Fruit fly (Drosophila melanogaster): Measurements from ENCODE around the gene nAChRbeta3.

The nAChRbeta3 gene

DNA sequence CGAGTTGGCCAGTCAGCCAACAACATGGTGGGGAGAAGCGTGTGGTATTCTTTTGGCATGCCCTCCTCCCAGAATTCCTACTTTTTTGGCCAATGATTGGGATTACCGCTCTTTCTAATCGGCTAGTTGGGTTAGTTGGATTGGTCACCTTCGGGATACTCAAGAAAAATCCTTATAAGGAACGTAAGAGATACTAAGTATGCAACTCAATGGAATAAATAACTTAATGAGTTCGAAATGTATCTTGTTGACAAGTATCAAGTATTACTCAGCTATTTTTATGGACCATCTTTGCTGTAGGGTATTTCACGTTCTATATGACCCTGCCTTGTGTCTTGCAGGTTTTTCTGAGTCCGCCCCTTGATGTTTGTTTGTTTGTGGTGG lies 18.0 kb upstream of the nAChRbeta3 start (continued):
- peak; percentile 13 for TF ChIP-seq CG2678 (tag; optimal IDR thresholded peaks at IDR 0.05)
- peak; percentile 33 for TF ChIP-seq CG2120 (GFP tag; optimal IDR thresholded peaks at IDR 0.05)

DNA sequence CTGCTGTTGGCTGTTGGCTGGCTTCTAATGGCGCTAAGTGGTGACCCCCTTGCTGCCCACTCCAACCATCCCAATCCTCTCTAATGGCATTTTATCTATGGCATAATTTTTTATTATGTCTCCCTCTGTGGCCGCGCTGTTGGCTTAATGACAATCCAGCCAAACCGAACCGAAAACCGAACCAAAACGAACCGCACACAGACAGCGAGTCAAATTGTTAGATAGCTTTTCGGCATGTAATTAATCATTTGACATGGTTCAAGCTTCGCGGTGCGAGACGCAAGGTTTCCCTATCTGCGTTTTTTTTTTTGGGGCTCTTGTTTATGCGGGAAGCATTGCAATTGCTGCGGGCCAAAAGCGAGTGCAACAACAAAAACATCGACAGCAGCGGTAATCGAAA lies 17.2 kb upstream of the nAChRbeta3 start:
- TF ChIP-seq zf30C (GFP tag; optimal IDR thresholded peaks at IDR 0.05), result no peak
- TF ChIP-seq org-1 (GFP tag; optimal IDR thresholded peaks at IDR 0.05), result no peak
- no peak for TF ChIP-seq CG17829 (tag; optimal IDR thresholded peaks at IDR 0.05)
- peak; percentile 50 for TF ChIP-seq gcm (GFP tag; optimal IDR thresholded peaks at IDR 0.05)
- TF ChIP-seq chinmo (GFP tag; IDR thresholded peaks at IDR 0.05; ENCODE audit: partially characterized antibody), result 0 out of 4 replicates have a peak, but pooled peaks have one; percentile 36
- peak; percentile 57 for TF ChIP-seq lab (GFP tag; optimal IDR thresholded peaks at IDR 0.05)
- no peak for TF ChIP-seq pnt (GFP tag; optimal IDR thresholded peaks at IDR 0.05)
- TF ChIP-seq Atf3 (GFP tag; optimal IDR thresholded peaks at IDR 0.05), result no peak
- peak; percentile 74 for TF ChIP-seq Deaf1 (tag; optimal IDR thresholded peaks at IDR 0.05)
- no peak for TF ChIP-seq CG9817 (tag; optimal IDR thresholded peaks at IDR 0.05)
- TF ChIP-seq D19B (GFP tag; optimal IDR thresholded peaks at IDR 0.05), result no peak
- TF ChIP-seq oc (tag; optimal IDR thresholded peaks at IDR 0.05), result peak; percentile 7
- no peak for TF ChIP-seq NC2β (GFP tag; optimal IDR thresholded peaks at IDR 0.05)
- TF ChIP-seq sqz (GFP tag; optimal IDR thresholded peaks at IDR 0.05), result peak; percentile 44
- peak; percentile 5; the same call in 1 of the 2 replicates for TF ChIP-seq crol (GFP tag; IDR thresholded peaks at IDR 0.05)
- no peak for TF ChIP-seq CG15011 (GFP tag; optimal IDR thresholded peaks at IDR 0.05)
- no peak for TF ChIP-seq ab (GFP tag; optimal IDR thresholded peaks at IDR 0.05)

DNA sequence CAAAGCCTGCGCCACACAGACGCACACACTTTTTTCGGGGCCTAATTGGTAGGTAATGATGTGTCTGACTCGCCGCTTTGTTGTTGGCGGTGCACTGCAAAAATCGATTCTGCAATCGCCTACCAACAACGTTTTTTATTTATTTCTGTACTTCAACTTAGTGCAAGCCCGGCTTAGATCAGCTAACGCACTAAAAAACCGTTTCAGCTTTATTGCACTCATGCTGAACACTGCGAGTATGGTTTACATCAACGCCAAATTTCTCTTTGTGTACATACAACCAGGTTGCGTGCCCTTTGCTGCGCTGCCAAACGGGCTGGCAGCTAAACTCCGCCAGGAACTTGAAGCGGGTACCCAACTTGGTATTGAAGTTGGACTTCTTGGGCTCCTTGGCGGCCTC lies 14.7 kb upstream of the nAChRbeta3 start:
- TF ChIP-seq Awh (GFP tag; IDR thresholded peaks at IDR 0.05) (0 out of 2 replicates have a peak, but pooled peaks have one; percentile 19), Med (GFP tag) (peak; percentile 73), fd96Cb (tag; optimal IDR thresholded peaks at IDR 0.05) (peak; percentile 18), Pdp1 (GFP tag; optimal IDR thresholded peaks at IDR 0.05) (peak in 1 of 2 experiments; percentile 30), Optix (GFP tag; IDR thresholded peaks at IDR 0.05) (0 out of 3 replicates have a peak, but pooled peaks have one; percentile 16), Lpt (GFP tag; optimal IDR thresholded peaks at IDR 0.05) (no peak), gem (tag; optimal IDR thresholded peaks at IDR 0.05) (no peak), sens (GFP tag) (peak; percentile 80), CoRest (tag; optimal IDR thresholded peaks at IDR 0.05) (peak; percentile 10), Trl (optimal IDR thresholded peaks at IDR 0.05) (no peak), Trl (GFP tag; optimal IDR thresholded peaks at IDR 0.05) (peak; percentile 28), abd-A (tag; optimal IDR thresholded peaks at IDR 0.05) (no peak), dmrt99B (tag; optimal IDR thresholded peaks at IDR 0.05) (peak; percentile 35), CG2202 (tag; optimal IDR thresholded peaks at IDR 0.05) (no peak), tap (tag; optimal IDR thresholded peaks at IDR 0.05) (no peak), CG9876 (GFP tag; optimal IDR thresholded peaks at IDR 0.05) (peak; percentile 18), CG10979 (tag; optimal IDR thresholded peaks at IDR 0.05) (peak; percentile 14), fu2 (GFP tag; optimal IDR thresholded peaks at IDR 0.05) (no peak), Sin3A (optimal IDR thresholded peaks at IDR 0.05) (no peak), CG32532 (GFP tag; IDR thresholded peaks at IDR 0.05) (peak; percentile 41; the same call in 1 of the 2 replicates), CG2889 (GFP tag; IDR thresholded peaks at IDR 0.05) (0 out of 3 replicates have a peak, but pooled peaks have one; percentile 28), CG10431 (GFP tag; optimal IDR thresholded peaks at IDR 0.05) (no peak), danr (GFP tag; IDR thresholded peaks at IDR 0.05) (no peak), chinmo (GFP tag; IDR thresholded peaks at IDR 0.05; ENCODE audit: partially characterized antibody) (no peak), ATbp (GFP tag; optimal IDR thresholded peaks at IDR 0.05) (peak; percentile 20), Antp (GFP tag; optimal IDR thresholded peaks at IDR 0.05) (peak; percentile 46), CG12391 (tag; optimal IDR thresholded peaks at IDR 0.05) (peak; percentile 12), caup (GFP tag; optimal IDR thresholded peaks at IDR 0.05; ENCODE audit: severe bottlenecking) (no peak), Dbx (GFP tag; IDR thresholded peaks at IDR 0.05) (no peak), CG8944 (GFP tag; optimal IDR thresholded peaks at IDR 0.05) (peak; percentile 8), zfh1 (GFP tag; IDR thresholded peaks at IDR 0.05) (peak; percentile 9; the same call in 1 of the 3 replicates)

Data from whole organism, embryonic.